Worm (Caenorhabditis elegans): ENCODE data around the gene aagr-3.

The aagr-3 gene

ce11 chrV:9729462-9730162, at the start of gene aagr-3, which contains the start of gene drap-1 (continued):
- peak; percentile 43 for TF ChIP-seq lin-13 (GFP tag; optimal IDR thresholded peaks at IDR 0.05)
- TF ChIP-seq saeg-2 (GFP tag; IDR thresholded peaks at IDR 0.05): no peak
- no peak for TF ChIP-seq nhr-237 (tag; optimal IDR thresholded peaks at IDR 0.05)
- TF ChIP-seq dmd-6 (GFP tag; IDR thresholded peaks at IDR 0.05): peak; percentile 40; the same call in 1 of the 2 replicates
- no peak for TF ChIP-seq pha-4 (GFP tag; IDR thresholded peaks at IDR 0.05)
- TF ChIP-seq pha-4 (tag; optimal IDR thresholded peaks at IDR 0.05): peak; percentile 67
- no peak for TF ChIP-seq gei-8 (GFP tag; optimal IDR thresholded peaks at IDR 0.05)
- no peak for TF ChIP-seq mxl-2 (GFP tag; conservative IDR thresholded peaks at IDR 0.05)
- TF ChIP-seq ceh-28 (tag; optimal IDR thresholded peaks at IDR 0.05): no peak
- peak in 1 of 2 experiments; percentile 89 for TF ChIP-seq lsy-2 (tag; optimal IDR thresholded peaks at IDR 0.05)
- TF ChIP-seq ceh-44 (GFP tag; IDR thresholded peaks at IDR 0.05): no peak
- TF ChIP-seq R02D3.7 (tag; optimal IDR thresholded peaks at IDR 0.05): no peak
- no peak for TF ChIP-seq ama-1 (optimal IDR thresholded peaks at IDR 0.05)
- no peak for TF ChIP-seq F44E2.7 (GFP tag; IDR thresholded peaks at IDR 0.05)
- TF ChIP-seq mes-2 (tag; optimal IDR thresholded peaks at IDR 0.05; ENCODE audit: poor library complexity, severe bottlenecking): peak; percentile 67

ce11 chrV:9777645-9778044, 48.3 kb upstream of the aagr-3 start, which contains the start of gene smg-4:
Gene smg-4, minus strand, starts transcription at chrV:9777745.
- TF ChIP-seq daf-8 (GFP tag; IDR thresholded peaks at IDR 0.05) (no peak), nhr-41 (GFP tag; IDR thresholded peaks at IDR 0.05) (no peak), lin-1 (GFP tag; IDR thresholded peaks at IDR 0.05) (no peak), sdz-12 (GFP tag; optimal IDR thresholded peaks at IDR 0.05) (no peak), rbr-2 (tag; optimal IDR thresholded peaks at IDR 0.05) (no peak), dve-1 (tag; optimal IDR thresholded peaks at IDR 0.05; ENCODE audit: insufficient read depth) (no peak), ceh-20 (GFP tag; IDR thresholded peaks at IDR 0.05) (no peak), nhr-111 (GFP tag; optimal IDR thresholded peaks at IDR 0.05) (no peak)

ce11 chrV:9775734-9776133, 46.4 kb upstream of the aagr-3 start, which contains the start of gene F46B6.12:
Gene F46B6.12, minus strand, starts transcription at chrV:9775834.
- TF ChIP-seq arid-1 (GFP tag; conservative IDR thresholded peaks at IDR 0.05) (no peak), unc-62 (GFP tag; optimal IDR thresholded peaks at IDR 0.05 in 1 of 2) (peak in 1 of 2 experiments; percentile 38), unc-62 (tag; optimal IDR thresholded peaks at IDR 0.05) (no peak), aha-1 (tag) (no peak)

ce11 chrV:9771970-9772369, 42.7 kb upstream of the aagr-3 start, which contains the start of gene F46B6.2:
Gene F46B6.2, plus strand, starts transcription at chrV:9772285.
- no peak for TF ChIP-seq F44E2.7 (GFP tag; IDR thresholded peaks at IDR 0.05)
- TF ChIP-seq ctbp-1 (GFP tag; IDR thresholded peaks at IDR 0.05): 0 out of 2 replicates have a peak, but pooled peaks have one; percentile 40
- TF ChIP-seq D1046.2 (GFP tag; IDR thresholded peaks at IDR 0.05): no peak
- no peak for TF ChIP-seq fos-1 (tag; optimal IDR thresholded peaks at IDR 0.05)

- TF ChIP-seq zfp-3 (GFP tag; conservative IDR thresholded peaks at IDR 0.05): no peak
- TF ChIP-seq fos-1 (tag; optimal IDR thresholded peaks at IDR 0.05): no peak
- no peak for TF ChIP-seq Y5F2A.4 (GFP tag; optimal IDR thresholded peaks at IDR 0.05)
- TF ChIP-seq F26F4.8 (GFP tag; conservative IDR thresholded peaks at IDR 0.05): no peak
- TF ChIP-seq T20F7.1 (GFP tag; optimal IDR thresholded peaks at IDR 0.05): no peak
- TF ChIP-seq vab-7 (GFP tag; IDR thresholded peaks at IDR 0.05): no peak
Observed at ce11 chrV:9771311-9771710, 42.0 kb upstream of the aagr-3 start.
